Fruit fly (Drosophila melanogaster) whole organism, prepupa: ENCODE measurements around the gene Drsl6.

Experiments
- CG10669 ChIP-seq: fragments of 200-800 bp; sonication (Bioruptor generic); optimal IDR thresholded peaks from 3 replicates; lab custom pipeline; 2018; ENCODE audit warnings: missing biosample characterization, mild to moderate bottlenecking, missing genetic modification characterization, moderate library complexity
- CG15336 ChIP-seq: fragments of 200-800 bp; sonication (Bioruptor generic); IDR thresholded peaks from 2 replicates; pipeline ENCODE4 v1.3.6; 2022; ENCODE audit warnings: missing biosample characterization, missing genetic modification characterization
- CG31627 ChIP-seq: fragments of 200-800 bp; sonication (Bioruptor generic); optimal IDR thresholded peaks from 3 replicates; lab custom pipeline; 2016; ENCODE audit warnings: missing biosample characterization, missing genetic modification characterization
- Eip75B ChIP-seq: fragments of 200-800 bp; sonication (Bioruptor generic); optimal IDR thresholded peaks from 3 replicates; lab custom pipeline; 2016; ENCODE audit warnings: missing biosample characterization, missing genetic modification characterization
- Sox102F ChIP-seq: fragments of 200-800 bp; sonication (Bioruptor generic); optimal IDR thresholded peaks from 2 replicates; lab custom pipeline; 2016; ENCODE audit warnings: missing biosample characterization, mild to moderate bottlenecking, missing genetic modification characterization
- topi ChIP-seq: fragments of 200-800 bp; sonication (Bioruptor generic); optimal IDR thresholded peaks from 3 replicates; lab custom pipeline; 2016; ENCODE audit warnings: missing biosample characterization, missing genetic modification characterization

dm6 chr3L:3376551-3376950 is 40.3 kb upstream of the Drsl6 start, which contains the start of gene CG12012:
- TF ChIP-seq Eip75B (GFP tag; lab: Kevin White, UChicago) (no peak), CG10669 (GFP tag; lab: Kevin White, UChicago) (no peak), CG15336 (GFP tag; lab: Robert Waterston, UW) (no peak), CG31627 (GFP tag; lab: Kevin White, UChicago) (no peak), Sox102F (no peak), topi (GFP tag; lab: Kevin White, UChicago) (no peak)
